Fruit fly (Drosophila melanogaster): ENCODE results near the gene Ras64B.

The Ras64B gene

DNA sequence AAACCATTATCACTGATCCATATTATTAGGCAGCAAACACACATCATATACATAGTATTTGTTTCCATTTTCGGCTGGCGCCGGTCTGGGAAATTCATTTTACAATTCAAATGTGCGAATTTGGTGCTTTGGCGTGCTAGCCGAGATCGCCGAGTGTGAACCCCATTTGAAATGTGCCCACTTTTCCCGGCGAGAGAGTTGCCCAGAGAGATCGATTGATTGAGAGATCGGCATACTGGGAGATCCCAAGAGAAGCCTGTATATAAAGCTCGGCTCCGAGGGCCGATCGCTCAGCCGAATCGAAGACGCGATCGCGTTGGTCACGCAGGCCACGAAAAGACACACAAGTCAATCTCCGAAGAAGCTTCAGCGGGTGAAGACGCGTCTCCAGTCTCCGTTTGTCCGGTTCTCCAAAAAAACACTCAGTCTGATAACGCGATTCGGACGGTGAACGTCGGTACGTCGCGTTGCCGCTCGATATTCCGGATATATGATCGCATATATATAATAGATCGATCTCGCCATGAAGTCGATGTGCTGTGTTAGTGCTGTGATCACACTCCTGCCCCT is 9.6 kb downstream of the Ras64B start, which contains the start of gene CG1299 (continued):
- no peak for TF ChIP-seq sug (tag; optimal IDR thresholded peaks at IDR 0.05)
- no peak for TF ChIP-seq kay (GFP tag; optimal IDR thresholded peaks at IDR 0.05)
- TF ChIP-seq amos (GFP tag; IDR thresholded peaks at IDR 0.05; ENCODE audit: partially characterized antibody) = peak; percentile 13; the same call in 1 of the 2 replicates
- no peak for TF ChIP-seq Xrp1 (GFP tag; IDR thresholded peaks at IDR 0.05)
- TF ChIP-seq CG13894 (tag; optimal IDR thresholded peaks at IDR 0.05) = peak; percentile 50
- no peak for TF ChIP-seq CG14710 (tag; optimal IDR thresholded peaks at IDR 0.05)
- no peak for TF ChIP-seq CG16813 (GFP tag; IDR thresholded peaks at IDR 0.05; ENCODE audit: partially characterized antibody)
- no peak for TF ChIP-seq cwo (GFP tag; optimal IDR thresholded peaks at IDR 0.05)
- TF ChIP-seq vvl (GFP tag; IDR thresholded peaks at IDR 0.05) = 0 out of 2 replicates have a peak, but pooled peaks have one; percentile 21
- TF ChIP-seq HLHmδ (GFP tag; optimal IDR thresholded peaks at IDR 0.05) = no peak
- TF ChIP-seq CG6689 (GFP tag; IDR thresholded peaks at IDR 0.05) = no peak
- peak; percentile 76; the same call in 3 of the 4 replicates for TF ChIP-seq chinmo (GFP tag; IDR thresholded peaks at IDR 0.05; ENCODE audit: partially characterized antibody)
- TF ChIP-seq CG33557 (GFP tag; optimal IDR thresholded peaks at IDR 0.05) = no peak
- TF ChIP-seq zen2 (GFP tag; IDR thresholded peaks at IDR 0.05; ENCODE audit: partially characterized antibody) = no peak
- no peak for TF ChIP-seq CG4404 (GFP tag; IDR thresholded peaks at IDR 0.05)
- TF ChIP-seq ham (GFP tag; IDR thresholded peaks at IDR 0.05) = 0 out of 2 replicates have a peak, but pooled peaks have one; percentile 31
- peak; percentile 92 for TF ChIP-seq Deaf1 (tag; optimal IDR thresholded peaks at IDR 0.05)
- TF ChIP-seq tx (GFP tag; optimal IDR thresholded peaks at IDR 0.05) = no peak
- TF ChIP-seq bsh (GFP tag; optimal IDR thresholded peaks at IDR 0.05) = no peak
- no peak for TF ChIP-seq CG16863 (GFP tag; optimal IDR thresholded peaks at IDR 0.05)
- no peak for TF ChIP-seq CG11560 (tag; IDR thresholded peaks at IDR 0.05)
- no peak for TF ChIP-seq CG10209 (GFP tag; optimal IDR thresholded peaks at IDR 0.05)
- peak; percentile 18 to 32 for TF ChIP-seq Trl (optimal IDR thresholded peaks at IDR 0.05)
- TF ChIP-seq Trl (GFP tag; optimal IDR thresholded peaks at IDR 0.05) = no peak
- no peak for TF ChIP-seq sisA (GFP tag; IDR thresholded peaks at IDR 0.05)
- no peak for TF ChIP-seq CG6854 (GFP tag; optimal IDR thresholded peaks at IDR 0.05)
- no peak for TF ChIP-seq ranshi (GFP tag; IDR thresholded peaks at IDR 0.05)
- peak; percentile 12; the same call in 1 of the 2 replicates for TF ChIP-seq CG13287 (GFP tag; IDR thresholded peaks at IDR 0.05; ENCODE audit: partially characterized antibody)

DNA sequence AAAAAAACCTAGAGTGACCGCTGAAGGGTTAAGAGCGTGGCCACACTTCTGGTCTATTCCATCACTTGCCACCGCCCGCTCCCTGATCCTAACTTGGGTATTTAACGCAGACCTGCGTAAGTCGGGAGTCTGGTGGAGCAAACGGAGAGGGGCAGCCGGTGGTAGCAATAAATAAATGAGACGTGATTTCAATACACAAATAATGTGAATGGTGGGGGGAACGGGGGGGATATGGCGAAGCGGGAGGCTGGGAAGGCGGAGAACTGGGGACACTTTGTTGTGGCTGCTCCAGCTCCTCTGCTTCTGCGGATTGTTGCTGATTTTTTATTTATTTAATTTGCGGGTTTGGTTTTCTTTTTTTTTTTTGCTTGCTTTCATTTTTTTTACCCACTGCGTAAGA is 19.0 kb downstream of the Ras64B start:
- TF ChIP-seq Optix (GFP tag; IDR thresholded peaks at IDR 0.05) (no peak), onecut (GFP tag; IDR thresholded peaks at IDR 0.05) (no peak), crol (GFP tag; IDR thresholded peaks at IDR 0.05) (peak; percentile 78), vvl (GFP tag; IDR thresholded peaks at IDR 0.05) (peak; percentile 19; the same call in 1 of the 2 replicates), CG1024 (GFP tag; IDR thresholded peaks at IDR 0.05) (no peak)

DNA sequence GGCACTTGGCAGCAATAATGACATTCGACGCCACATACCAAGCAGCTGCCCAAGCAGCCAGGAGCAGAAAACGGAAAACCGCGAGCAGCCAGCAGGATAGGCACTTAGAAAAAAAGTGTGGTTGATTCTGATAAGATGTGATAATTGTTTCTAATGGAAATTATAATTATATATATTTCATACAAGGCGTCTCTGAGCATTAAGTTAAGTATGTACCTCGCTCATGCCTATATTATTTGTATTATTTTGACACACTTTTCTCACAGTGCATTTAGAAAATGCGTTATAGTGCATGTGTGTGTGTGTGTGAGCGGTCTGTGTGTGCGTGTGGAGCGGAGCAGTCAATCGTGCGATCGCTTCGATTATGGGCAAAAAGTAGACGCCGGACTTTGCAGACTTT is 19.5 kb downstream of the Ras64B start:
- TF ChIP-seq sc (optimal IDR thresholded peaks at IDR 0.05) (no peak), sc (GFP tag; optimal IDR thresholded peaks at IDR 0.05) (peak; percentile 14), CkIIα-i1 (GFP tag; IDR thresholded peaks at IDR 0.05) (no peak), tin (GFP tag; optimal IDR thresholded peaks at IDR 0.05) (peak; percentile 5), CG2875 (GFP tag; optimal IDR thresholded peaks at IDR 0.05) (no peak), lov (optimal IDR thresholded peaks at IDR 0.05) (no peak), lov (GFP tag; IDR thresholded peaks at IDR 0.05) (0 out of 3 replicates have a peak, but pooled peaks have one; percentile 17), zen (tag; optimal IDR thresholded peaks at IDR 0.05) (peak; percentile 90), CG32772 (GFP tag; IDR thresholded peaks at IDR 0.05) (0 out of 2 replicates have a peak, but pooled peaks have one; percentile 22), Ssrp (tag; optimal IDR thresholded peaks at IDR 0.05) (peak; percentile 3), trem (tag; optimal IDR thresholded peaks at IDR 0.05) (peak; percentile 37), CG4617 (GFP tag; optimal IDR thresholded peaks at IDR 0.05; ENCODE audit: borderline replicate concordance) (peak; percentile 3), CG12391 (tag; optimal IDR thresholded peaks at IDR 0.05) (peak; percentile 34), Gsc (GFP tag; IDR thresholded peaks at IDR 0.05) (no peak), gce (GFP tag; IDR thresholded peaks at IDR 0.05) (0 out of 3 replicates have a peak, but pooled peaks have one; percentile 30), CG6689 (GFP tag; IDR thresholded peaks at IDR 0.05) (peak; percentile 27; the same call in 1 of the 2 replicates), fd102C (GFP tag; optimal IDR thresholded peaks at IDR 0.05) (peak; percentile 53), ci (GFP tag; IDR thresholded peaks at IDR 0.05) (0 out of 3 replicates have a peak, but pooled peaks have one; percentile 25)

All from whole organism, embryonic.